Worm (Caenorhabditis elegans) whole organism, L2 larva: ENCODE measurements around the gene nhr-218.

Experiments
- C34F6.9 ChIP-seq: fragments of 150-350 bp; optimal IDR thresholded peaks from 2 replicates; lab custom pipeline; 2014; ENCODE audit warnings: missing biosample characterization, missing genetic modification characterization
- R02D3.7 ChIP-seq: fragments of 150-350 bp; optimal IDR thresholded peaks from 2 replicates; lab custom pipeline; 2014; ENCODE audit warnings: missing biosample characterization, missing genetic modification characterization
- Y55F3AM.14 ChIP-seq: fragments of 200-800 bp; sonication (Bioruptor generic); optimal IDR thresholded peaks from 2 replicates; lab custom pipeline; 2018; ENCODE audit warnings: mild to moderate bottlenecking, missing genetic modification characterization, missing compliant biosample characterization
- alr-1 ChIP-seq: fragments of 150-350 bp; optimal IDR thresholded peaks from 2 replicates; lab custom pipeline; 2014; ENCODE audit warnings: missing biosample characterization, missing genetic modification characterization
- ama-1 ChIP-seq: fragments of 150-350 bp; optimal IDR thresholded peaks from 2 replicates; lab custom pipeline; 2018; ENCODE audit warnings: inconsistent platforms
- blmp-1 ChIP-seq: sonication (generic microtip); optimal IDR thresholded peaks from 2 replicates; lab custom pipeline; 2017; ENCODE audit warnings: missing genetic modification characterization, mild to moderate bottlenecking, missing compliant biosample characterization, antibody characterized with exemption, moderate library complexity; ENCODE audit not compliant: insufficient read depth
- ceh-16 ChIP-seq: fragments of 150-350 bp; optimal IDR thresholded peaks from 2 replicates; lab custom pipeline; 2014; ENCODE audit warnings: missing biosample characterization, missing genetic modification characterization
- ceh-82 ChIP-seq: fragments of 150-350 bp; optimal IDR thresholded peaks from 2 replicates; lab custom pipeline; 2014; ENCODE audit warnings: missing biosample characterization, missing genetic modification characterization
- crh-2 ChIP-seq: sonication (generic microtip); optimal IDR thresholded peaks from 2 replicates; lab custom pipeline; 2017; ENCODE audit warnings: missing biosample characterization, missing genetic modification characterization
- dmd-4 ChIP-seq: sonication (generic microtip); optimal IDR thresholded peaks from 2 replicates; lab custom pipeline; 2017; ENCODE audit warnings: missing biosample characterization, missing genetic modification characterization
- egl-27 ChIP-seq: sonication (generic microtip); optimal IDR thresholded peaks from 3 replicates; lab custom pipeline; 2017; ENCODE audit warnings: missing biosample characterization, missing genetic modification reagents, missing genetic modification characterization
- elt-1 ChIP-seq: fragments of 150-350 bp; optimal IDR thresholded peaks from 2 replicates; lab custom pipeline; 2014; ENCODE audit warnings: missing biosample characterization, missing genetic modification characterization
- lin-11 ChIP-seq: fragments of 150-350 bp; sonication (generic microtip); optimal IDR thresholded peaks from 2 replicates; lab custom pipeline; 2014; ENCODE audit warnings: missing biosample characterization, missing genetic modification characterization, inconsistent platforms, mixed read lengths
- lin-13 ChIP-seq: fragments of 150-350 bp; optimal IDR thresholded peaks from 2 replicates; lab custom pipeline; 2014; ENCODE audit warnings: missing biosample characterization, missing genetic modification reagents, missing genetic modification characterization
- lin-39 ChIP-seq: fragments of 150-350 bp; optimal IDR thresholded peaks from 2 replicates; lab custom pipeline; 2014; ENCODE audit warnings: missing biosample characterization, missing genetic modification reagents, missing genetic modification characterization
- mab-5 ChIP-seq: fragments of 150-350 bp; optimal IDR thresholded peaks from 2 replicates; lab custom pipeline; 2014; ENCODE audit warnings: missing biosample characterization, missing genetic modification characterization
- mbf-1 ChIP-seq: sonication (generic microtip); optimal IDR thresholded peaks from 2 replicates; lab custom pipeline; 2017; ENCODE audit warnings: missing biosample characterization, missing genetic modification characterization
- mdl-1 ChIP-seq, 2 experiments: fragments of 150-350 bp in 1 of 2; sonication (generic microtip) in 1 of 2; optimal IDR thresholded peaks; 2 replicates each; lab custom pipeline; 2017; ENCODE audit warnings: missing biosample characterization in 2 of 2, missing genetic modification characterization in 2 of 2
- nhr-12 ChIP-seq: fragments of 150-350 bp; optimal IDR thresholded peaks from 2 replicates; lab custom pipeline; 2014; ENCODE audit warnings: missing biosample characterization, missing genetic modification characterization
- nhr-129 ChIP-seq: fragments of 150-350 bp; optimal IDR thresholded peaks from 2 replicates; lab custom pipeline; 2014; ENCODE audit warnings: missing biosample characterization, missing genetic modification characterization
- nhr-23 ChIP-seq: fragments of 150-350 bp; optimal IDR thresholded peaks from 2 replicates; lab custom pipeline; 2014; ENCODE audit warnings: missing biosample characterization, missing genetic modification reagents, missing genetic modification characterization
- nhr-237 ChIP-seq: fragments of 150-350 bp; optimal IDR thresholded peaks from 2 replicates; lab custom pipeline; 2014; ENCODE audit warnings: missing biosample characterization, missing genetic modification characterization
- peb-1 ChIP-seq: fragments of 150-350 bp; optimal IDR thresholded peaks from 2 replicates; lab custom pipeline; 2014; ENCODE audit warnings: missing biosample characterization, missing genetic modification characterization
- sem-4 ChIP-seq: fragments of 150-350 bp; optimal IDR thresholded peaks from 2 replicates; lab custom pipeline; 2014; ENCODE audit warnings: missing biosample characterization, missing genetic modification reagents, missing genetic modification characterization
- skn-1 ChIP-seq: sonication (generic microtip); optimal IDR thresholded peaks from 2 replicates; lab custom pipeline; 2017; ENCODE audit warnings: missing biosample characterization, missing genetic modification characterization
- sma-3 ChIP-seq: sonication (generic microtip); optimal IDR thresholded peaks from 2 replicates; lab custom pipeline; 2016; ENCODE audit warnings: missing genetic modification reagents, missing genetic modification characterization, missing compliant biosample characterization
- snpc-4 ChIP-seq: fragments of 150-350 bp; optimal IDR thresholded peaks from 2 replicates; lab custom pipeline; 2014; ENCODE audit warnings: missing biosample characterization, missing genetic modification characterization
- unc-39 ChIP-seq: fragments of 150-350 bp; optimal IDR thresholded peaks from 2 replicates; lab custom pipeline; 2014; ENCODE audit warnings: missing biosample characterization, missing genetic modification characterization
- unc-55 ChIP-seq: fragments of 150-350 bp; sonication (generic microtip); optimal IDR thresholded peaks from 3 replicates; lab custom pipeline; 2014; ENCODE audit warnings: missing biosample characterization, missing genetic modification reagents, missing genetic modification characterization
- ztf-1 ChIP-seq: fragments of 200-800 bp; sonication (Bioruptor generic); conservative IDR thresholded peaks from 2 replicates; pipeline ENCODE4 v1.3.6; 2022; ENCODE audit warnings: missing genetic modification characterization, missing compliant biosample characterization
- ztf-11 ChIP-seq: sonication (generic microtip); optimal IDR thresholded peaks from 2 replicates; lab custom pipeline; 2017; ENCODE audit warnings: missing biosample characterization, missing genetic modification characterization
- ztf-4 ChIP-seq: fragments of 150-350 bp; optimal IDR thresholded peaks from 2 replicates; lab custom pipeline; 2014; ENCODE audit warnings: missing biosample characterization, missing genetic modification characterization

The nhr-218 gene

DNA sequence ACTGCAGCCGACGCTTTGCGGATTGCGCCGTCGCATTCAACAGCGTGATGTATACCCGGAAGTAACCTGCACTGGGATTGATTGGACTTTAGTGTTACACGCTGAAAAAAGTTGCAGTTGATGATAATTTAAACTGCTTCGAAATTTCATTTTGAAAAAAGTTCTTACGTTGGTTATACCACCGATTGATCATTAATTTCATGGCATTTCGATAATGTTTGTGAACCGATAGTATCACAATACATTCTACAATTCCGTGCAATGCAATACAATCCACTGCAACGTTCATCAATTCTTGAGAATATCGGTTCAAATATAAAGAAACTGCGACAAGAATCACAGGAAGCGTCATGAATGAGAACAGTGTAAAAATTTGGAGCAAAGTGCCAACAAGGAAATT lies 23.1 kb upstream of the nhr-218 start, which contains the start of gene F21H7.3:
Gene F21H7.3, minus strand, starts transcription at position 101 of the 400 bp plus-strand sequence.
- TF ChIP-seq crh-2: no peak
- no peak for TF ChIP-seq ceh-82
- no peak for TF ChIP-seq nhr-237 (tag; lab: Kevin White, UChicago)
- no peak for TF ChIP-seq ztf-1 (GFP tag; lab: Robert Waterston, UW)
- no peak for TF ChIP-seq ztf-11 (tag; lab: Kevin White, UChicago)
- TF ChIP-seq elt-1 (tag; lab: Kevin White, UChicago): no peak
- TF ChIP-seq ceh-16 (tag; lab: Kevin White, UChicago): no peak
- no peak for TF ChIP-seq dmd-4 (tag; lab: Kevin White, UChicago)
- no peak for TF ChIP-seq mab-5 (tag; lab: Kevin White, UChicago)
- no peak for TF ChIP-seq blmp-1 (tag; lab: Kevin White, UChicago)
- TF ChIP-seq sma-3 (GFP tag; lab: Kevin White, UChicago): no peak
- TF ChIP-seq Y55F3AM.14 (GFP tag; lab: Kevin White, UChicago): no peak
- no peak for TF ChIP-seq R02D3.7
- no peak for TF ChIP-seq lin-11 (tag; lab: Kevin White, UChicago)
- no peak for TF ChIP-seq unc-39 (tag; lab: Kevin White, UChicago)
- TF ChIP-seq nhr-12 (tag; lab: Kevin White, UChicago): no peak
- TF ChIP-seq C34F6.9 (tag; lab: Kevin White, UChicago): no peak
- no peak for TF ChIP-seq nhr-23 (tag; lab: Kevin White, UChicago)
- no peak for TF ChIP-seq ama-1
- TF ChIP-seq, all 48 proteins: peak for 0

DNA sequence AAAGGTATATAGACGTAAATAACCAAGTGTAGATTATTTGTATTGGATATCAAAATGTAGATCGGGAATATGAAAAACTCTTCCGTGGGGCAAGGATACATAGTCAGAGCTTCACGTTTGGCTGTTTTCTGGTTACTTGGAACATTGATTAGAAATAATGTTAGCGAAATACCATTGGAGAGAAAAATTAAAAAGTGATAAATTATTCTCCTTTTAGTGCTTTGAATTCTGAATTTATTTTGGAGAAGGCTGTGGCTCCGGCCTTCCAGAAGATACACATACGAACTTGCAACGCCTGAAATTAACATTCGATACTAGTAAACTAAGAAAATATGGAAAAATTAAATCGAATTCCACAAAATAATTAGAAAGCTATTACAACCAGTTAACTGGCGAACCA lies 22.6 kb upstream of the nhr-218 start, which contains the start of gene srh-98:
Gene srh-98, minus strand, starts transcription at position 101 of the 400 bp plus-strand sequence.
- TF ChIP-seq C34F6.9 (tag; lab: Kevin White, UChicago): no peak
- no peak for TF ChIP-seq mbf-1 (tag; lab: Kevin White, UChicago)
- TF ChIP-seq crh-2: no peak
- no peak for TF ChIP-seq ztf-1 (GFP tag; lab: Robert Waterston, UW)
- TF ChIP-seq ceh-82: no peak
- TF ChIP-seq lin-13 (GFP tag; lab: Kevin White, UChicago): no peak
- TF ChIP-seq lin-39: no peak
- TF ChIP-seq blmp-1 (tag; lab: Kevin White, UChicago): no peak
- no peak for TF ChIP-seq unc-55 (GFP tag; lab: Kevin White, UChicago)
- TF ChIP-seq ceh-16 (tag; lab: Kevin White, UChicago): no peak
- no peak for TF ChIP-seq skn-1 (tag; lab: Kevin White, UChicago)
- TF ChIP-seq sma-3 (GFP tag; lab: Kevin White, UChicago): no peak
- TF ChIP-seq nhr-237 (tag; lab: Kevin White, UChicago): no peak
- TF ChIP-seq nhr-23 (tag; lab: Kevin White, UChicago): no peak
- no peak for TF ChIP-seq nhr-129 (tag; lab: Kevin White, UChicago)
- no peak for TF ChIP-seq nhr-12 (tag; lab: Kevin White, UChicago)
- no peak for TF ChIP-seq ztf-11 (tag; lab: Kevin White, UChicago)
- TF ChIP-seq mab-5 (tag; lab: Kevin White, UChicago): no peak
- TF ChIP-seq ztf-4 (tag; lab: Kevin White, UChicago): no peak

DNA sequence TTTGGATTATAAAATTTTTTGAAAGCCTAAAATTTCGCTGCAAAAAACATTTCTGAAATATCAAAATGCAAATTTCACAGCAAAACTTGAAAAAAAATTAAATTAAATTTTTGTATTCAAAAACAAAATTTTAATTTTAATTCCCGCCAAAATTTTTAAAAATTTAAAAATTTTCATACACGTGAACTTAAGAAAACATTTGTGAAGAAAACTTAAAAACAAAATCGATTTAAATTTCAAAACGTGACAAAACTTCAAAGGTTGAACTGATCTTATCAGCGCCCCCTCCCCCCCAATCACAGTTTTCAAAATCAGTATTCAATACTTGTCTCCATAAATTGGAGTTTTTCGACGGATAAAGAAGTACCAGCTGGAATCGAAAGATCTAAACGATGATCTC lies 21.0 kb upstream of the nhr-218 start, which contains the start of gene F21H7.5:
Gene F21H7.5, plus strand, starts transcription at position 301 of the 400 bp plus-strand sequence.
- no peak for TF ChIP-seq crh-2
- no peak for TF ChIP-seq C34F6.9 (tag; lab: Kevin White, UChicago)
- no peak for TF ChIP-seq alr-1 (tag; lab: Kevin White, UChicago)
- TF ChIP-seq mbf-1 (tag; lab: Kevin White, UChicago): no peak

DNA sequence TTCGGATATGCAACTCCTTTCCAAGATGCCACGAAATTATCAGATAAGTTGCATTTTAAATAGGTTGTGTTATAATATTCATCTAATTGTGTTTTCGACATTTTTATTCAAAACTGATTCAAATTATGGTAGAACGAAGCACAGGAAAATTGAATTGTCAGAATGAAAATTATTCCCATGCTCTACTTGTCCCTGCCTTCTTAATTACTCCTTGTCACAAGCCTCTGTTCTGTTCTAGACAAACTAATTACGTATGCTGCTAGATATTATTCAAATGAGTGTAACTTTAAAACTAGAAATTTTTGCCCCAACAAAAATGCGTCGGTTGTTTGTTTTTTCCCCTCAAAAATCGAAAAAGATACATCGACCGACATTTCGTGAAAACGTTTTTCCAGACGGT lies 14.2 kb upstream of the nhr-218 start, which contains the start of gene srh-104:
Gene srh-104, minus strand, starts transcription at position 101 of the 400 bp plus-strand sequence.
- no peak for TF ChIP-seq lin-39
- TF ChIP-seq blmp-1 (tag; lab: Kevin White, UChicago): no peak
- no peak for TF ChIP-seq R02D3.7
- no peak for TF ChIP-seq sem-4 (tag; lab: Kevin White, UChicago)
- no peak for TF ChIP-seq unc-39 (tag; lab: Kevin White, UChicago)
- TF ChIP-seq nhr-23 (tag; lab: Kevin White, UChicago): no peak
- no peak for TF ChIP-seq mab-5 (tag; lab: Kevin White, UChicago)
- no peak for TF ChIP-seq Y55F3AM.14 (GFP tag; lab: Kevin White, UChicago)
- TF ChIP-seq peb-1 (tag; lab: Kevin White, UChicago): no peak
- TF ChIP-seq mbf-1 (tag; lab: Kevin White, UChicago): no peak
- no peak for TF ChIP-seq ztf-1 (GFP tag; lab: Robert Waterston, UW)
- TF ChIP-seq snpc-4 (tag; lab: Kevin White, UChicago): no peak
- TF ChIP-seq, all 48 proteins: peak for 0

DNA sequence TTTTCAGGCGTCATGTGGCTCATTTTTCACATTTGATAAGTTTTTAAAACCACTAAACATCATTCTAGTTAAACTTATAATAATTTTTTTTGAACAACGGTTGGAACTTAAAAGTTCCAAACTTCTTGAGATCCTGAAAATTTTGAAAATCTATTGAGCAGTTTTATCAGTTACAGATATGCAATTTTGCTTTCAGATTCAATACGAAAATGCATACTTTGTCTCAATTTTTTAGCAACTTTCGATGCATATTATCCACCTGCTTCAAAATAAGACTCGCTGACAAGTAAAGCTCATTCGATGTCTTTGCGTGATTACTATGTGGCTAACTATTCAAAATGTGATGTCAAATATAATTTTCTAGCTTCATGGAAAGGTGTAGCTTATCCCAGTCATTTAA lies 11.7 kb upstream of the nhr-218 start, which contains the start of gene srh-95:
Gene srh-95, plus strand, starts transcription at position 301 of the 400 bp plus-strand sequence.
- no peak for TF ChIP-seq ztf-4 (tag; lab: Kevin White, UChicago)
- no peak for TF ChIP-seq egl-27
- no peak for TF ChIP-seq dmd-4 (tag; lab: Kevin White, UChicago)
- no peak for TF ChIP-seq blmp-1 (tag; lab: Kevin White, UChicago)
- no peak for TF ChIP-seq mdl-1 (tag; optimal IDR thresholded peaks at IDR 0.05; lab: Kevin White, UChicago)
